Worm (Caenorhabditis elegans) whole organism, L3 larva: ENCODE measurements around the gene srz-16.
A peak's percentile ranks its signal among the peaks of the same experiment; 100 is the strongest.

ENCODE experiments used
- R02D3.7 ChIP-seq: fragments of 150-350 bp; optimal IDR thresholded peaks from 2 replicates; lab custom pipeline; 2014; ENCODE audit warnings: missing biosample characterization, missing genetic modification characterization
- ama-1 ChIP-seq: fragments of 150-350 bp; optimal IDR thresholded peaks from 2 replicates; lab custom pipeline; 2018
- ceh-28 ChIP-seq: fragments of 150-350 bp; optimal IDR thresholded peaks from 2 replicates; lab custom pipeline; 2014; ENCODE audit warnings: missing biosample characterization, missing genetic modification reagents, missing genetic modification characterization
- ceh-82 ChIP-seq: fragments of 150-350 bp; optimal IDR thresholded peaks from 2 replicates; lab custom pipeline; 2014; ENCODE audit warnings: missing biosample characterization, missing genetic modification characterization
- ceh-9 ChIP-seq: sonication (generic microtip); optimal IDR thresholded peaks from 2 replicates; lab custom pipeline; 2018; ENCODE audit warnings: missing biosample characterization, missing genetic modification characterization
- daf-12 ChIP-seq: fragments of 150-350 bp; optimal IDR thresholded peaks from 2 replicates; lab custom pipeline; 2014; ENCODE audit warnings: missing biosample characterization, missing genetic modification reagents, missing genetic modification characterization
- elt-2 ChIP-seq: sonication (generic microtip); optimal IDR thresholded peaks from 2 replicates; lab custom pipeline; 2016; ENCODE audit warnings: missing genetic modification reagents, mild to moderate bottlenecking, missing genetic modification characterization, missing compliant biosample characterization
- elt-3 ChIP-seq, 3 experiments: fragments of 150-350 bp in 1 of 3; sonication (generic microtip) in 2 of 3; optimal IDR thresholded peaks; 2 replicates in 2 of 3; 4 replicates in 1 of 3; lab custom pipeline; 2014 to 2017; ENCODE audit warnings: missing biosample characterization in 3 of 3, missing genetic modification characterization in 3 of 3
- eor-1 ChIP-seq, 2 experiments: fragments of 150-350 bp; optimal IDR thresholded peaks; 2 replicates each; lab custom pipeline; 2014 to 2018; ENCODE audit warnings: missing biosample characterization in 2 of 2, missing genetic modification characterization in 2 of 2
- fkh-10 ChIP-seq: sonication (generic microtip); optimal IDR thresholded peaks from 2 replicates; lab custom pipeline; 2017; ENCODE audit warnings: missing biosample characterization, missing genetic modification reagents, missing genetic modification characterization
- fkh-2 ChIP-seq: fragments of 150-350 bp; optimal IDR thresholded peaks from 2 replicates; lab custom pipeline; 2014; ENCODE audit warnings: missing biosample characterization, missing genetic modification reagents, missing genetic modification characterization
- fos-1 ChIP-seq: fragments of 150-350 bp; optimal IDR thresholded peaks from 2 replicates; lab custom pipeline; 2014; ENCODE audit warnings: missing biosample characterization, missing genetic modification characterization
- hmg-11 ChIP-seq: sonication (generic microtip); optimal IDR thresholded peaks from 2 replicates; lab custom pipeline; 2016; ENCODE audit warnings: missing genetic modification characterization, missing compliant biosample characterization
- jun-1 ChIP-seq: fragments of 150-350 bp; optimal IDR thresholded peaks from 2 replicates; lab custom pipeline; 2014; ENCODE audit warnings: missing biosample characterization, missing genetic modification reagents, missing genetic modification characterization
- lin-15B ChIP-seq: fragments of 150-350 bp; optimal IDR thresholded peaks from 2 replicates; lab custom pipeline; 2014; ENCODE audit warnings: missing biosample characterization, missing genetic modification characterization
- lin-39 ChIP-seq: fragments of 150-350 bp; optimal IDR thresholded peaks from 2 replicates; lab custom pipeline; 2018; ENCODE audit warnings: missing biosample characterization, missing genetic modification reagents, missing genetic modification characterization
- lsy-12 ChIP-seq: sonication (generic microtip); optimal IDR thresholded peaks from 2 replicates; lab custom pipeline; 2016; ENCODE audit warnings: mild to moderate bottlenecking, missing genetic modification characterization, missing compliant biosample characterization
- mdl-1 ChIP-seq: fragments of 150-350 bp; optimal IDR thresholded peaks from 2 replicates; lab custom pipeline; 2014; ENCODE audit warnings: missing biosample characterization, missing genetic modification characterization
- mml-1 ChIP-seq: fragments of 150-350 bp; sonication (generic microtip); optimal IDR thresholded peaks from 3 replicates; lab custom pipeline; 2014; ENCODE audit warnings: missing biosample characterization, missing genetic modification characterization
- nfya-1 ChIP-seq: sonication (generic microtip); optimal IDR thresholded peaks from 2 replicates; lab custom pipeline; 2017; ENCODE audit warnings: missing genetic modification characterization, mild to moderate bottlenecking, missing compliant biosample characterization, antibody characterized with exemption, moderate library complexity; ENCODE audit not compliant: insufficient read depth
- nhr-11 ChIP-seq: fragments of 150-350 bp; optimal IDR thresholded peaks from 2 replicates; lab custom pipeline; 2014; ENCODE audit warnings: missing biosample characterization, missing genetic modification characterization
- nhr-12 ChIP-seq: fragments of 150-350 bp; optimal IDR thresholded peaks from 2 replicates; lab custom pipeline; 2014; ENCODE audit warnings: missing biosample characterization, missing genetic modification characterization
- nhr-23 ChIP-seq: fragments of 150-350 bp; optimal IDR thresholded peaks from 2 replicates; lab custom pipeline; 2014; ENCODE audit warnings: missing biosample characterization, missing genetic modification reagents, missing genetic modification characterization
- nhr-237 ChIP-seq: fragments of 150-350 bp; optimal IDR thresholded peaks from 2 replicates; lab custom pipeline; 2014; ENCODE audit warnings: missing biosample characterization, missing genetic modification characterization
- nhr-25 ChIP-seq: sonication (generic microtip); optimal IDR thresholded peaks from 2 replicates; lab custom pipeline; 2017; ENCODE audit warnings: missing biosample characterization, missing genetic modification characterization
- nhr-28 ChIP-seq: fragments of 150-350 bp; optimal IDR thresholded peaks from 2 replicates; lab custom pipeline; 2014; ENCODE audit warnings: missing biosample characterization, missing genetic modification characterization
- nhr-43 ChIP-seq: sonication (generic microtip); optimal IDR thresholded peaks from 2 replicates; lab custom pipeline; 2016; ENCODE audit warnings: mild to moderate bottlenecking, missing genetic modification characterization, missing compliant biosample characterization; ENCODE audit not compliant: poor library complexity, severe bottlenecking
- nhr-67 ChIP-seq: fragments of 150-350 bp; optimal IDR thresholded peaks from 2 replicates; lab custom pipeline; 2014; ENCODE audit warnings: missing biosample characterization, missing genetic modification characterization
- nhr-76 ChIP-seq: fragments of 150-350 bp; sonication (generic microtip); optimal IDR thresholded peaks from 5 replicates; lab custom pipeline; 2014; ENCODE audit warnings: missing biosample characterization, missing genetic modification characterization
- nhr-77 ChIP-seq: fragments of 150-350 bp; optimal IDR thresholded peaks from 2 replicates; lab custom pipeline; 2014; ENCODE audit warnings: missing biosample characterization, missing genetic modification characterization
- pha-4 ChIP-seq: fragments of 150-350 bp; optimal IDR thresholded peaks from 2 replicates; lab custom pipeline; 2014; ENCODE audit warnings: missing biosample characterization, missing genetic modification reagents, missing genetic modification characterization
- pqm-1 ChIP-seq: fragments of 150-350 bp; optimal IDR thresholded peaks from 2 replicates; lab custom pipeline; 2017; ENCODE audit warnings: missing biosample characterization, missing genetic modification characterization, inconsistent platforms
- sea-2 ChIP-seq: fragments of 150-350 bp; sonication (generic microtip); optimal IDR thresholded peaks from 4 replicates; lab custom pipeline; 2014; ENCODE audit warnings: missing biosample characterization, missing genetic modification reagents, missing genetic modification characterization
- skn-1 ChIP-seq: fragments of 150-350 bp; optimal IDR thresholded peaks from 2 replicates; lab custom pipeline; 2014; ENCODE audit warnings: missing biosample characterization, missing genetic modification characterization
- tbx-2 ChIP-seq: sonication (generic microtip); optimal IDR thresholded peaks from 2 replicates; lab custom pipeline; 2016; ENCODE audit warnings: mild to moderate bottlenecking, missing genetic modification characterization, missing compliant biosample characterization
- unc-62 ChIP-seq: fragments of 150-350 bp; sonication (generic microtip); optimal IDR thresholded peaks from 4 replicates; lab custom pipeline; 2014; ENCODE audit warnings: missing biosample characterization, missing genetic modification reagents, missing genetic modification characterization
- ztf-11 ChIP-seq: fragments of 150-350 bp; optimal IDR thresholded peaks from 2 replicates; lab custom pipeline; 2014; ENCODE audit warnings: missing biosample characterization, missing genetic modification characterization

srz-16 gene

DNA sequence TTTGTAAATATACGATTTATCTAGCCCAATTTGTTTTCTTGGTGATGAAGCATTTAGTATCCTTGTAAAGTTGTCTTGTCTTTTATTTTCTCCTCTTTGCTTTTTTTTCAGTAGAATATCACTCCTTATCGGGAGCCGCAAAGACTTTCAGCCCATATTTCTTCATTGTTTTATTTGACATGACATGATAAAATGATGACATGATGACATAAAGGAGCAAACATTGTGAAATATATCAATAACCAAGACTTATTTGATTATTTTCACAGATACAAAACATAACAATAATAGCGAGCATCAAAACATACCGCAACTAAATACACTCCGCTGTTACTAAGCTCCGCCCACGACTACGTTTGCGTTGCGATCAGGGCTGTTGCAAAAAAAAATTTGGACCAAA lies 20.7 kb downstream of the srz-16 start:
- TF ChIP-seq nhr-67 (tag; lab: Kevin White, UChicago) (no peak), daf-12 (tag; lab: Kevin White, UChicago) (no peak), pqm-1 (no peak), elt-2 (tag; lab: Kevin White, UChicago) (peak; percentile 71), ztf-11 (tag; lab: Kevin White, UChicago) (no peak), ceh-9 (tag; lab: Kevin White, UChicago) (no peak), sea-2 (GFP tag; lab: Kevin White, UChicago) (no peak), nhr-237 (tag; lab: Kevin White, UChicago) (no peak), nhr-76 (no peak), fos-1 (no peak), skn-1 (tag; lab: Kevin White, UChicago) (peak; percentile 90), ceh-82 (tag; lab: Kevin White, UChicago) (no peak), lin-39 (tag; lab: Kevin White, UChicago) (no peak), nhr-25 (tag; lab: Kevin White, UChicago) (no peak), nhr-12 (tag; lab: Kevin White, UChicago) (no peak), fkh-10 (GFP tag; lab: Kevin White, UChicago) (no peak)
- TF ChIP-seq, all 47 proteins: peak for 2

DNA sequence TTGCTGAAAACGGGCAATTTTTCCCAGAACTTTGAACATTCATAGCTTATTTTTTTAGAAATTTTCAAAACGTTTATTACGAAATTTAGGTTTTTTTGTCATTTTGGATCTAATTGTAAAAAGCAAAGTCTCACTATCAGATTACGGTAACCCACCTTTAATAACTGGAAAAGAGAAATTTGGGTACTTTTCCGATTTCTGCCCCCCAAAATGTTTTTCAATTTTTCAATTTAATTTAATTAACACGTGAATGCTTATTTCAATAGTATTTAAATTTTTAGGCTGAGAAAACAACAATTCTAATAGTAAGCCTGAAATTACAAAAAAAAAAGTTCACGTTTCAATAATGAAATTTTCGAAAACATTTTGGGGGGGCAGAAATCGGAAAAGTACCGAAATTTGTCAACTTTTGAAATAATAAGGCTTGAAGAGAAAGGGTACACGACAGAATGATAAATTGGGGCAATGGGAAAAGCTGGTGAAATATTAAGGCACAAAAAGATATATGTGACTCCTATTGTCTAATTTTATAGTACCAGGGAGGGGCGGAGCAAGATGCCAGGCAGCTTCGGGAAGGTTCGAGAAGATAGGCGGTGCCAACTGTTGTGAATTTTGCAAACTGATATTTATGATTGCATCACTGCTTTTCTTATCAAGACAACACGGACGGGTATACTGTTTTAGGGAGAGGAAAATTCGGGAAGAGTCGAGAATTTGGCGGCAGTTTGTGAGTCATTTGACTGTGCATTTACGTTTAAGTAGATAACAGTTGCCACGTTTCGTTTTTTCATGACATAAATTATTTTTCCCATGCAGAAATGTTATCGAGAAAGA lies 22.2 kb downstream of the srz-16 start, which contains the start of gene F19B2.5:
F19B2.5 (minus strand) TSS at position 107 of the 834 bp plus-strand sequence.
- TF ChIP-seq ama-1 (peak; percentile 89), jun-1 (tag; lab: Kevin White, UChicago) (peak; percentile 74), hmg-11 (no peak), elt-2 (tag; lab: Kevin White, UChicago) (peak; percentile 99), fos-1 (peak; percentile 8), pha-4 (tag; lab: Kevin White, UChicago) (peak; percentile 43), nfya-1 (tag; lab: Kevin White, UChicago) (peak; percentile 13), lsy-12 (peak; percentile 77), nhr-77 (tag; lab: Kevin White, UChicago) (no peak), pqm-1 (peak; percentile 73)
- TF ChIP-seq, all 47 proteins: peak for 8

DNA sequence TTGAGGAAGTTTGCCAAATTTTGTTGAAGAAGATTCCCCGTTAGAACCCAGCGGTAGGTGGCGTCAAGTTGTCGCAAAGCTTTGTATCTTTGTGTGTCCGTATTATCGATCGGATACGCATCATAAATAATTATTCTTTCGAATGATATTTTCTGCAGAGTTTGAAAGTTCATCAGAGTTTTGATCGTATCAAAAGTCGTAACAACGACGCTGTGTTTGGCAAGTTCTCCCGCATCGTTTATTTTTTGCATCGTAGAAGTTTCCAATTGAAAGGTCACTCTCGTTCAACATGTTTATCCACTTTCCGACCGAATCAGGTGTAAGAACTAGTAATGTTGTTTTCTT lies 23.4 kb downstream of the srz-16 start:
- TF ChIP-seq ama-1 (peak; percentile 77), nfya-1 (tag; lab: Kevin White, UChicago) (no peak)

DNA sequence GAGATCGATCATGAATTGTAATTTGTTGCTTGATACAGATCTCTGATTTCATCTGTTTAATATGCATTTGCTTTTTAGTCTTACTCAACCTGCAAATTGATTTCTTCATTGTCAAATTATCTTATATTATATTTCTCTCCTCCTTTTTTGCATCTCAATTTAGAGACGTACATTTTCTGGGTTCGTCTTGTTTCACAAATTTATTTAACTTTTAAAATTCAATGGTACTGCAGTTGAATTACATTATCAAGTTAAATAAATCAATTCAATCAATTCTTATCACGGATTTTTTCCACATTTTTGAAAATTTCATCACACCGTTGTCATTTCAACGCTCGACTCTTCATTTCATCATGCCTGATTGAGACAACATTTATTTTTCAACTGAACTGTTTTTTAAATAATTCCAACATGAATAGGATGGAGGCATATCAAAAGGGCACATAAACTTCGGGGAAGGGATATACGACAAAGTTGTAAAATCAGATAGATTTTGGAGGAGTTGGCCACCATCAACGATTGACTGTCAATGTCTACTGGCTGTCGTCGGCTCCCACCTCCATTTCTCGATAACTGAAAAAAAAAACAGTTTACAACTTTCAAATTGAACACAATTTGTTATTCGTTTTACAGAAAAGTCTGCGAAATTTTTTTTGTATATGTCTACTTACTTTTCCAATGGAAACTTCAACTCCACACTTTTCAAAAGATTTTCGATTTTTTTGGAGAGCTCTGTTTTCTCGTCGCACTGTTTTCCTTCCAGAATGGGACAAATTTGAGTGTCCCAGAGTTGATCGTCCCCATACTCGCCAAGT lies 24.0 kb downstream of the srz-16 start:
- TF ChIP-seq lsy-12 (no peak), tbx-2 (tag; lab: Kevin White, UChicago) (no peak), pha-4 (tag; lab: Kevin White, UChicago) (peak; percentile 43), ama-1 (peak; percentile 77), ceh-28 (tag; lab: Kevin White, UChicago) (peak; percentile 12), nhr-25 (tag; lab: Kevin White, UChicago) (no peak), skn-1 (tag; lab: Kevin White, UChicago) (no peak), elt-2 (tag; lab: Kevin White, UChicago) (peak; percentile 65), jun-1 (tag; lab: Kevin White, UChicago) (no peak), nhr-12 (tag; lab: Kevin White, UChicago) (no peak), ztf-11 (tag; lab: Kevin White, UChicago) (no peak), mml-1 (tag; lab: Kevin White, UChicago) (no peak)

DNA sequence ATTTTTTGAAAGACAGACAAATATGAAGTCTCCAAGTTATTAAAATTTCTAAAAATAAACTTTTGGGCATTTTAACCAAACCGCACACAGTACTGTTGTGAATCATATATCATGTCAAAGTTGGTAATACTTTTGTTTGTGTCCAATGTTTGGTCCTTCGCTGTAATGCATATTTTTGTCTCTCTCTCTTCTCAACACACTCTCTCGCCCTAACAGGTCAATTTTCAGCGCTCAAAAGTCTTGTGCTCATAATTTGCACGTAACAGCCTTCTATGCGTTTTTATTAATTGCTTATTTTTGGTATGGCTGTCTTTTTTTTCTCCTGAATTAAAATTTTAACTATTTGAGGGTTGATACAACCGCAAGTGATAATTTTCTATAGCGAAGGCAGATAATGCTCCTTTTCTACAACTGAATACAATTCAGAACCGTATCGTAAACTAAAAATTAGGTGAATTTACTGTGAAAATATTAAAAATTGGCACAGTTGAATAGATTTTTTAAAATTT lies 24.6 kb downstream of the srz-16 start:
- no peak for TF ChIP-seq fkh-2 (tag; lab: Kevin White, UChicago)

DNA sequence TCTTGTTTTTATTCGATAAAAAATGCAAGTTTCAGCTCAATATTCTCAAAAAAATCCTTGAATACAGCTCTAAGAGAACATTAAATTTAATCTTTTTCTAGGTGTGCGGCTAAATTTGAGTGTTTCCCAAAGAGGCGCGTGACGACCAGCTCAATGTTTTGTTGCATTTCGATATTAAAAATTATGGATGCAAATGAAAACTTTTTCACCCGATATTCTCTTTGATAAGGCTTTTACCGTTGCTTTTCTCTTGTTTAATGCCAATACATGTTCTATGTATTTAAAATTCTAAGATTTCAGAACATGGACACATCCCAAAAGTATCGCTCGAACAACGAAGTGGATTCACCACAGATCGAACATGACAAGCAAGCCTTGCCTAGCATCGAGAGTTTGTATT lies 28.3 kb downstream of the srz-16 start, which contains the start of gene F19B2.6:
F19B2.6 (plus strand) TSS at position 301 of the 400 bp plus-strand sequence.
- TF ChIP-seq nhr-11 (tag; lab: Kevin White, UChicago) (no peak), nhr-12 (tag; lab: Kevin White, UChicago) (no peak), lin-15B (tag; lab: Kevin White, UChicago) (no peak), eor-1 (tag; optimal IDR thresholded peaks at IDR 0.05; lab: Kevin White, UChicago) (no peak), mdl-1 (tag; lab: Kevin White, UChicago) (no peak), unc-62 (GFP tag; lab: Kevin White, UChicago) (no peak), mml-1 (tag; lab: Kevin White, UChicago) (no peak), nhr-23 (no peak), nhr-25 (tag; lab: Kevin White, UChicago) (no peak), nhr-43 (tag; lab: Kevin White, UChicago) (no peak), nhr-28 (tag; lab: Kevin White, UChicago) (no peak), elt-3 (tag; optimal IDR thresholded peaks at IDR 0.05; lab: Kevin White, UChicago) (no peak), lin-39 (tag; lab: Kevin White, UChicago) (no peak), R02D3.7 (tag; lab: Kevin White, UChicago) (no peak), nhr-76 (no peak), daf-12 (tag; lab: Kevin White, UChicago) (no peak), skn-1 (tag; lab: Kevin White, UChicago) (no peak)
